Worm (Caenorhabditis elegans): ENCODE results near the gene srw-115.

The srw-115 gene

DNA sequence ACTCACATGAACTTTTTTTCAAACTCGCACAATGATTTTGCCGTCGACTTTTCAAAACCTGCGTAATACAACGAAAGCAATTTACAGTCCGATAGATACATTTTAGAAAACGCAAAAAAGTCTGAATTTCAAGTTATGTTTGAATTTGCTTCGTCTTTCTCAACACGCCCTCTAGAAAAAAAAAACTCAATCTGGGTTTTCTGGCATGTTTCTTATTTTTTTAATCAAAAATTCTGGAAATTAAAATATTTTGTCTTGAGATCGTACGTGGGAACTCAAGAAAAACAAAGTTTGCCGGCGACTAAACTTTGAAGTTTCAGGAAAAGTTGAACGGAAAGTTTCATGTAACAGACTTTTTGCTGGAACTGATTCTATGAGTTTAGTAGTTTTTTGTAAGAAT lies at the start of gene srw-115:
Gene srw-115, minus strand, starts transcription at position 101 of the 400 bp plus-strand sequence.
- TF ChIP-seq W03F9.2 (tag; optimal IDR thresholded peaks at IDR 0.05) (no peak), dao-5 (tag; optimal IDR thresholded peaks at IDR 0.05) (no peak), him-1 (tag; optimal IDR thresholded peaks at IDR 0.05) (no peak)

DNA sequence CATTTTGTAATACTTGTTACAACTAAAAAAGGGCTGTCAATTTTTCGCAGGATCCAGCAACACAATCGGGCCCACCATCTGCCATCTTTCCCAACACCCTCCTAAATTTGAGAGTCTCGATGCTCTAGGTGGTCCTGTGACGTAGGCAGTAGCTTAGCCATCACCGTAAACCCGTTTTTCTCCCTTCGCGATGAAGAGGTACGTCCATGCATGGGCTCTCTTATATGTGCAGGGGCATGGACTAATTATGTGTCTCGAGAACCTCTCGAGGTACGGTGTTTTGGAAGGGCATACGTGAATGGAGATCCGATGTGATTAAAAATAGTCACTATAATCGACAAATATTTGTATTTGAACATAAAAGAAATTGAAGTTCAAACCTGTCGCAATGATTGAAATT lies 47.2 kb upstream of the srw-115 start:
- TF ChIP-seq him-1 (tag; optimal IDR thresholded peaks at IDR 0.05) (no peak), dao-5 (tag; optimal IDR thresholded peaks at IDR 0.05) (no peak), W03F9.2 (tag; optimal IDR thresholded peaks at IDR 0.05) (no peak)

DNA sequence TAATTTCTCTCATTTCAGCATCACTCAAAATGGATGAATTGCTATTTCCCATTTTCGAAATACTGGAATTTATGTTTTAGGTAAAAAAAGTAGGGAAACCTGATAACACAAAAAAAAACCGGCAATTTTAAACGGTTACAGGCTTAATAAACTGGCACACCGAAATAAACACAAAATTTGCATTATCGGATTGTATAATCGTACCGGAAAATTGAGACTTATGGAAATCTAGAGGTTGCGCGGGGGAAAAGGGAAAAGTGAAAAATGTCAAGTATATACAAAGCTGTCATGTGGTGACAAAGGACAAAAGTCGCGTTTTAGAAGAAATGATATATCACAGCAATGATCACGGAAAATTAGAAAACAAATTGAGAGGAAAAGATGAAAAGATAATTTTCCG lies 45.6 kb upstream of the srw-115 start, which contains the start of gene chpf-2:
Gene chpf-2, minus strand, starts transcription at position 101 of the 400 bp plus-strand sequence.
- no peak for TF ChIP-seq W03F9.2 (tag; optimal IDR thresholded peaks at IDR 0.05)
- no peak for TF ChIP-seq him-1 (tag; optimal IDR thresholded peaks at IDR 0.05)
- no peak for TF ChIP-seq dao-5 (tag; optimal IDR thresholded peaks at IDR 0.05)

DNA sequence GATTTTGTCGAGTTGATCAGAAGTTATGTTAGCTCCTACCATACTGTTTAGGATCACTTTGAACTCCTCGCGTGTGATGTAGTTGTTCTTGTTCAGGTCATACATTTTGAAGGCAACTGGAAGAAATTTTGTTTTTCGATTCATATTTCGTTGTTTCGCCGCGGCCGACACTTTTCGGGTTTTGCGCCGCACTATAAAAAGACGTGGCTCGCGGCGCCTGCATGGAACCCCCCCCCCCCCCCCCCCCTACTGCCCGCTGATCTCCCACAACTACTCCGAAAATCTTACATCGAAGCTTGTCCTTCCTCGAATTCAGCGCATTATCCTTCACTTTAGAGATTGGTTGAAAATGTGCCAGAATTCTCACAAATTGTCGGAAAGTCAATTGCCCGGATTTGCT lies 44.3 kb upstream of the srw-115 start:
- no peak for TF ChIP-seq W03F9.2 (tag; optimal IDR thresholded peaks at IDR 0.05)
- no peak for TF ChIP-seq dao-5 (tag; optimal IDR thresholded peaks at IDR 0.05)
- no peak for TF ChIP-seq him-1 (tag; optimal IDR thresholded peaks at IDR 0.05)

DNA sequence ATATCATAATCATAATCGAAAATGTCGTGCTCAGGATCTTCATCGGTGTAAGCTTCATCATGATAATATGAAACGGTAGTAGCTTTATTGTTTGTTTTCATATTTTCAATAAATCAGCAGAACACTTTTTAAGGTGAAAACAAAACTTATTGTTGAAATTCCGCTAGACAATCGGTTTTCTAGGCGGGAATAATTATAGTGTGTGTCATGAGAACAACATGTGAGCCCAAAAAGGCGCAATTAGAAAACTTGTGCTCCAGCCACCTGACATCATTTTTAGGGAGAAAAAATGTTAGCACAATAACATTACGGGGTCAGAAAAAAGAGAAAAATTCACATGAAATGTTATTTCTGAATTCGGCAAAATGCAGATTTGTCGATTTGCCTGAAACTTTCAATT lies 40.5 kb upstream of the srw-115 start, which contains the start of gene srw-8:
Gene srw-8, minus strand, starts transcription at position 101 of the 400 bp plus-strand sequence.
- TF ChIP-seq him-1 (tag; optimal IDR thresholded peaks at IDR 0.05), result no peak
- TF ChIP-seq W03F9.2 (tag; optimal IDR thresholded peaks at IDR 0.05), result no peak
- no peak for TF ChIP-seq dao-5 (tag; optimal IDR thresholded peaks at IDR 0.05)

DNA sequence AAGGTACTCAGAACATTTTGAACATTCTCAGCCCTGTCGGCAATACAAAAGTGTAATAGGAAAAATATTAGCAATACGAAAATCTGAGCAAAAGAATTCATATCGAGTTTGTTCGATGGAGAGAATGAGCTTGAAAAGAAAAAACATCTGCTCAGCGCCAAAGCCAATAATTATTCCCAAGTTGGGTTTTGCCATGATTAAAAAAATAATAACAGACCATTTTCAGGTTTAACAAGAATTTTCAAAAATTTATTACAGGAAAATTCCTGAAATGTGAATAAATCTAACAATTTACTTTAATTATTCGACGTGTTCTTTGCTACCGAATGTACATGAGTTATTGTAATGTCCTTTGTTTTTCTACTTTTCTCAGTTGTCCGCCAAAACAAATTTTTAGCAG lies 38.6 kb upstream of the srw-115 start, which contains the start of gene irld-38:
Gene irld-38, minus strand, starts transcription at position 101 of the 400 bp plus-strand sequence.
- TF ChIP-seq W03F9.2 (tag; optimal IDR thresholded peaks at IDR 0.05) (no peak), him-1 (tag; optimal IDR thresholded peaks at IDR 0.05) (no peak), dao-5 (tag; optimal IDR thresholded peaks at IDR 0.05) (no peak)

DNA sequence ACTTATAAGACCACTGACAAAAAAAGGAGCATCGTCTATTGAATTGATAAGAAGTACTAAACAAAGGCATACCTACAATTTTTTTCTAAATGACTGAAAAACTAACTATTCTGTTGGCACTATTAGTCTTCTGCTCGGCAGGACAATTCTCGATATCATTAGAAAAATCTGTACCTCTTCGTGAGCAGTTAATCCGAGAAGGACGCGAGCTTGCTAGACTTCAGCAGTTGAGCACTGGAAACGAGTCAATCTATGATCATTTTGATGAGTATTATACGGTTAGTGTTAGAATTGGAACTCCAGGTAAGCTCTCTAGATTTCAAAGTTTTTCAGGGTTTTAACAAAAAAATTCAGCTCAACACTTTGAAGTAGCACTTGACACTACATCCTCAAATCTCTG lies 34.5 kb upstream of the srw-115 start, which contains the start of gene asp-7:
Gene asp-7, plus strand, starts transcription at position 81 of the 400 bp plus-strand sequence.
- TF ChIP-seq dao-5 (tag; optimal IDR thresholded peaks at IDR 0.05) (no peak), W03F9.2 (tag; optimal IDR thresholded peaks at IDR 0.05) (no peak), him-1 (tag; optimal IDR thresholded peaks at IDR 0.05) (no peak)

DNA sequence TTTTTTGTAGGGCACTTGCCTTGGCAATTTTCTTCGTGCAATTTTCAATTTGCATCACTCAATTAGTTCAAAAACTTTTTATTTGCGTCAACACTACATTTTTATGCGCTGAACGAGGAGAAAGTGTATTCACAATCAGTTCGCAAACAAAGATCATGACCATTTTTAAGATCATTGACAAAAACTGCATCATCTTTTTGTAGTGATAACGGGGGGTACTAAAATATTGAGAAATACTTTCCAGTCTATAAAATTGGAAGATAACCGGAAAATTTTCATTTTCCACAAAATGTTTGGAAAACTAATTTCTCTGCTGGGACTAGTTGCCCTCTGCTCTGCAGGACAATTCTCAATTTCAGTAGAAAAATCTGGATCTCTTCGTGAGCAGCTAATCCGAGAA lies 30.6 kb upstream of the srw-115 start, which contains the start of gene asp-8:
Gene asp-8, plus strand, starts transcription at position 276 of the 400 bp plus-strand sequence.
- no peak for TF ChIP-seq W03F9.2 (tag; optimal IDR thresholded peaks at IDR 0.05)
- no peak for TF ChIP-seq him-1 (tag; optimal IDR thresholded peaks at IDR 0.05)
- TF ChIP-seq dao-5 (tag; optimal IDR thresholded peaks at IDR 0.05), result no peak

DNA sequence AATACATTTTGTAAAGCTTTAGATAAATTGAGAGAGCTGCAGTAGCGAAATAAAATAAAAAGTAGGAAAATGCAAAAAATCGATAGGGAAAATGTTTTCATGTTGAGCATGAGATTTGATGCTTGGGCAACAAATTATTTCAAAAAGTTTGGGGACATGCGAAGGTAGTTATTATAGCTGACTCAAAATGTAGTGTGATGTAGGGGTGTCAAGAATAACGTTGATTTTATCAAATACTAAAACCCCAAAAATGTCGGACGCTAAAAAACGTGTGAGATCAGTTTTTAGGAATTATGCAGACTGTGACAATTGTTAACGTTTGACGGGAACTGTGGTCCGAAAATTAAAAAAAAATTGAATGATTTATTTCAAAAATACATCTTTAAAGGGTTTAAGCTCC lies 27.6 kb upstream of the srw-115 start, which contains the start of gene irld-12:
Gene irld-12, minus strand, starts transcription at position 101 of the 400 bp plus-strand sequence.
- TF ChIP-seq W03F9.2 (tag; optimal IDR thresholded peaks at IDR 0.05) (no peak), him-1 (tag; optimal IDR thresholded peaks at IDR 0.05) (no peak)

DNA sequence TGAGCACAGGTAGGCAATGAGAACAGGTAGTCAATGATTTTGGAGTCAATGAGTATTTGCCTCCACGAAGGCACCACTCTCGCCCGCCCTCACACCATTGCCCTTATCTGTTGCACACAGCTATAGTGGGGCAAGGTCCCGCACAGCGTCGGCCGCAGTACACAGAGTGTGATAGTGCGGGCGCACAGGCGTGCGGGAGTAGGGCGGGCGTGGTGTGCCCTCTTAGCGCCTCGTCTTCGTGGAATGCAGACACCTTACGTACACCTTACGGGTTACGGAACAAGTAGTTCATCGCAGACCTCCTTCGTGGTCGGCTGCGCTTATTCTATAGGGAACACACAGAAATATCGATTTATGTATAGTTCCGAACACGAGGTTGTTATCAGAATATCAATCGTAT lies 24.2 kb upstream of the srw-115 start:
- no peak for TF ChIP-seq dao-5 (tag; optimal IDR thresholded peaks at IDR 0.05)
- TF ChIP-seq W03F9.2 (tag; optimal IDR thresholded peaks at IDR 0.05), result no peak
- TF ChIP-seq him-1 (tag; optimal IDR thresholded peaks at IDR 0.05), result no peak

DNA sequence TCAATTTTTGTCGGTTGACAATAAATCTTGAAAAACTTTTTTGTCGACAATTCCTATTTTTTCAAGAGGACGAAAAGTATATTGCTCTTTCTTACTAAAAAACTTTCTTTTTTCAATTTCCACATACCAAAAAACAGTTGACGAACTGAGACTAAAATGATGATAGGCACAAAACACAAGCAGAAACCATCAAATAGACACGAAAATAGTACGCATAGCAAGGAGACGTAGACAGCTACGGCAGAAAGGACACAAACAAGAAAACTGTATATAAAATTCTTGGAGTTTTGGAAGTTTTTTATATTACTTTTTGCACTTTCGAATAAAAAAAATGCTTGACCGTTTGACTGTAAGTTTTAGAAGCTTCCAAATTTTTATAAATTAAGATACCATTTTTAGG lies 20.5 kb upstream of the srw-115 start, which contains the start of gene K12D9.1:
Gene K12D9.1, plus strand, starts transcription at position 301 of the 400 bp plus-strand sequence.
- no peak for TF ChIP-seq W03F9.2 (tag; optimal IDR thresholded peaks at IDR 0.05)
- no peak for TF ChIP-seq dao-5 (tag; optimal IDR thresholded peaks at IDR 0.05)
- no peak for TF ChIP-seq him-1 (tag; optimal IDR thresholded peaks at IDR 0.05)

DNA sequence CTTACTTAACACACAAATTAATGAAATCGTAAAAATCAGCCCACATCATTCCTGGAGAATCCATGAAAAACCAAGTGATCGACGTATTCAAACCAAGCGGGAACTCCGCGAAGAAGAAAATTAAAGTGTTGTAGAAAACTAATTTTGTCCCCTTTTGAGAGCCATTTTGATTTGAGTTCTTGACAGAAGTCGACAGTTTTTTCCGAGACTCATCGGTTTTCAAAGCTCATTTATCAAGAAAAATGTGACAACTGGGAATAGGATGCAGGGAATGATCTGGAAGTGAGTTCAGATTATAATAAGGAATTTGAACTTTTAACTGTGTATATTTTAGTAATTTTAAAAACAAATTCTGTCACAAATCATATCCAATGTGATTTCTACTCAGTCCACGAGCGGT lies 17.7 kb upstream of the srw-115 start, which contains the start of gene srw-135:
Gene srw-135, minus strand, starts transcription at position 101 of the 400 bp plus-strand sequence.
- no peak for TF ChIP-seq W03F9.2 (tag; optimal IDR thresholded peaks at IDR 0.05)
- no peak for TF ChIP-seq dao-5 (tag; optimal IDR thresholded peaks at IDR 0.05)
- no peak for TF ChIP-seq him-1 (tag; optimal IDR thresholded peaks at IDR 0.05)

DNA sequence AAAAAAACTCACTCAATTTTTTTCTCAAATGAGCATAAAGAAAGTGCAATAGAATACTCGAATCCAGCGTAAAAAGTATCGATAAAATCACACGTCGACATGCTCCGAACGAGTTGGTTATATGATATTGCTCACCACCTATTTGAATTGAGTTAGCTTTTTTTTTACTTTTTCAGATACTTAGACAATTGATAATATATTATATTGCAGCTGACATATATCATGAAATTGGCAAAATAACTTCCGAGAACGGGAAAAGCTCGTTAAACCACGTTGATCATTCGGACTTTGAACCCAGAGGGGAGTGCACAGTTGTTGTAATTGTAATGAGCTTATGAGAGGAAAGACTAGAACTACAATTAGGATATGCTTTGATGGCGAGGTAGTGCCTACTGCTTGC lies 16.8 kb upstream of the srw-115 start, which contains the start of gene srw-136:
Gene srw-136, minus strand, starts transcription at position 101 of the 400 bp plus-strand sequence.
- TF ChIP-seq W03F9.2 (tag; optimal IDR thresholded peaks at IDR 0.05) (no peak), dao-5 (tag; optimal IDR thresholded peaks at IDR 0.05) (no peak), him-1 (tag; optimal IDR thresholded peaks at IDR 0.05) (no peak)

DNA sequence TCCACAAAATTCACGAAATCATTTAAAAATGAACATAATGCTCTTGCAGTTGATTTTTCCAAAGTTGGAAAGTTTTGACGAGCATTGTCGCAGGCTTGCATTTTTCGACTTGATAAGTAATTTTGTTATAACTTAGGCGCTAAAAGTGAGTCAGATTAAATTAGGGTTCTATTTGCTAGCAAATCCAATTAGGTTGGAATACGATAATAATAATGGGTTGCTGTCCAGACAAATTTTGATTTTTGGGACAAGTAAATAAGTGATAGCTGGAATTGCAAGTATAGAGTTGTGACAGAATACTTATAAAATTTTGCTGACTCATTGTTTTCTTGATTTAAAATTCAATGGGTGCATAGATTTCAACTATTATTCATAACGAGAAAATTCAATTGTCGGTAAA lies 12.2 kb upstream of the srw-115 start, which contains the start of gene srw-112:
Gene srw-112, minus strand, starts transcription at position 101 of the 400 bp plus-strand sequence.
- TF ChIP-seq dao-5 (tag; optimal IDR thresholded peaks at IDR 0.05), result no peak
- TF ChIP-seq him-1 (tag; optimal IDR thresholded peaks at IDR 0.05), result no peak
- TF ChIP-seq W03F9.2 (tag; optimal IDR thresholded peaks at IDR 0.05), result no peak

DNA sequence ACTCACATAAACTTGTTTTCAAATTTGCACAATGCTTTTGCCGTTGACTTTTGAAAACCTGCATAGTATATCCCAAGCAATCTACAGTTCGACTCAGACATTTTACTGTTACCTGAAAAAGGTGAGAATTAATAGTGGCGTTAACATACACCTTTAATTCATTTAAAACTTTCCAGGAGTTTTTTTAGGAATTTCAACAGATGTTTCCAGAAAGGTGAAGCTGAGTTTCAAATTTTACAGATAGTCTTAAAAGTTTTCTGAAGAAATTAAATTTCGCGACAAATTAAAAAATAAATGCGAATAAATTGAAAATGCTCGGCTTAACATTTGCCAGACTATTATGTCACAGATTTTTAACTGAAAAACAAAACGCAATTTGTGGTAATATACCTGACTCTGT lies 6.0 kb upstream of the srw-115 start, which contains the start of gene srw-119:
Gene srw-119, minus strand, starts transcription at position 101 of the 400 bp plus-strand sequence.
- TF ChIP-seq him-1 (tag; optimal IDR thresholded peaks at IDR 0.05), result no peak
- TF ChIP-seq dao-5 (tag; optimal IDR thresholded peaks at IDR 0.05), result no peak
- TF ChIP-seq W03F9.2 (tag; optimal IDR thresholded peaks at IDR 0.05), result no peak
